Worm (Caenorhabditis elegans) whole organism, L3 larva: Measurements from ENCODE around the gene Y19D2B.2.
A peak's percentile ranks its signal among the peaks of the same experiment; 100 is the strongest.

Experiments used
- ceh-82 ChIP-seq: fragments of 150-350 bp; optimal IDR thresholded peaks from 2 replicates; lab custom pipeline; 2014; ENCODE audit warnings: missing biosample characterization, missing genetic modification characterization
- elt-3 ChIP-seq, 3 experiments: fragments of 150-350 bp in 1 of 3; sonication (generic microtip) in 2 of 3; optimal IDR thresholded peaks; 2 replicates in 2 of 3; 4 replicates in 1 of 3; lab custom pipeline; 2014 to 2017; ENCODE audit warnings: missing biosample characterization in 3 of 3, missing genetic modification characterization in 3 of 3
- mdl-1 ChIP-seq: fragments of 150-350 bp; optimal IDR thresholded peaks from 2 replicates; lab custom pipeline; 2014; ENCODE audit warnings: missing biosample characterization, missing genetic modification characterization
- nhr-12 ChIP-seq: fragments of 150-350 bp; optimal IDR thresholded peaks from 2 replicates; lab custom pipeline; 2014; ENCODE audit warnings: missing biosample characterization, missing genetic modification characterization
- snpc-4 ChIP-seq: fragments of 150-350 bp; optimal IDR thresholded peaks from 2 replicates; lab custom pipeline; 2014; ENCODE audit warnings: missing biosample characterization, missing genetic modification characterization

DNA sequence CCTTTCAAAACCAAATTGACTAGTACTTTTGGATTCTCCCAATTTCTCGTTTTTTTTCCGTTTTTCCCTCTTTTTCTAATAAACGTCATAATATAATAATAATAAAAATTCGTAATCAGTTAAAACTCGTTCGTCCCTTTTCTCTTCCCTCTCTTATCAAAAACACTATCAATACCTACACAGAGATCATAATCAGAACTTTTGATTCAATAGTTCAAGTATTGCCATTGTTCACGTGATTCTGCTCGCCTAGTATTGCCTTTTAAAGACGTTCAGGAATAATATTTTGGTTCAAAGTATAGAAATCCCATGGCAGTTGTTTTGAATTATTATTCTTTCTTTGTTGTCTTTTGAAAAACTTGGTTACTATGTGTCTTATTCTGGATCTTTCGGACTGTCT lies 621 bp downstream of the Y19D2B.2 start:
- TF ChIP-seq mdl-1 (no peak), elt-3 (tag; optimal IDR thresholded peaks at IDR 0.05; lab: Kevin White, UChicago) (peak; percentile 16 to 65 (median 18)), nhr-12 (no peak), snpc-4 (tag; lab: Kevin White, UChicago) (peak; percentile 34), ceh-82 (no peak)
